Fruit fly (Drosophila melanogaster) whole organism, larva: ENCODE data around the gene CG1801.

Source experiments
- noc ChIP-seq: fragments of 200-800 bp; sonication (Bioruptor generic); optimal IDR thresholded peaks from 3 replicates; lab custom pipeline; 2019; ENCODE audit warnings: missing biosample characterization, mild to moderate bottlenecking, missing genetic modification characterization, moderate library complexity

The CG1801 gene

DNA sequence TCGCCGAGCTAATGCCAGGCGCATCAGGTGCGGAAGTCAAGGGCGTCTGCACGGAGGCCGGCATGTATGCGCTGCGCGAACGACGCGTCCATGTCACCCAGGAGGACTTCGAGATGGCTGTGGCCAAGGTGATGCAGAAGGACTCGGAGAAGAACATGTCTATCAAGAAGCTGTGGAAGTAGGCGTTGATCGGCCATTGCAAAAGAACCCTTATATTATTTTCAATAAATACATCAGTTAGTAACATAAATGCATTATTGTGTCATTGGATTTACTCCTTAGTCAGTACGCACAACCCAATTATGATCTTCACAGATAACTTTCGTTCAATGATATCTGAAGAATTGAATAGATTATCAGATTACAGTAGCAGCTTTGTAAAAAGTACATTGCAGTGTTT is at the start of gene CG1801:
TSS of gene CG1801 (minus strand) at position 101 of the 400 bp plus-strand sequence.
- no peak for TF ChIP-seq noc (tag; lab: Kevin White, UChicago)

DNA sequence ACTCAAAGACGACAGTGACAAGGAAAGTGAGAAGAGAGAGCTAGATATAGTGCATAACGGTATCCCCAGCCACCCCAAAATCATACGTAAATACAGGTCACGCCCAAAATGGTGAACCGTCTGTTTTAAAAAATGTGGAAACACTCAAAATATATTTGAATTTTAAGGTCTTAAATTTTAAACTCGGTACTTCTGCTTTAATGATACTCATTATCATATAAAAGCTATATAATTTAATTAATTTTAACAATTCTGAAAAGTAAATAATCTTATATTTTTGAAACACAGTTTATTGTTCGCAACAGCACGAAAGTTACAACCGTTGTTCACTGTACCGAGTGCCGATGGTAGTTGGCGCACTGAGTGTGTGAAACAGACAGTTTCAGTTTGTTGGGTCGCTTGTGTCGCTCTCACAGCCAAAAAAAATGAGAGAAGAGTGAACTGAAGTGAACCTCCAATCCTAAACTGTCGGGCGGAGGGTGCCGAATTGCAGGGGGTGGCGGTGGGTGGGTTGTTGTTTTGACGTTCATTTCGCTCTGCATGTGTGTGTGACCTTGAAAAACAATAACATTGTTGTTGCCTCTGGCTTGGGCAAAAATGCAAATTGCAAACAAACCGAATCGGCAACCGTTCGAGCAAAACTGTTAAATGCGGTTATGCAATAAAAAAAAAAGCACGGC is 49.1 kb upstream of the CG1801 start:
- peak; percentile 95 for TF ChIP-seq noc (tag; lab: Kevin White, UChicago)

DNA sequence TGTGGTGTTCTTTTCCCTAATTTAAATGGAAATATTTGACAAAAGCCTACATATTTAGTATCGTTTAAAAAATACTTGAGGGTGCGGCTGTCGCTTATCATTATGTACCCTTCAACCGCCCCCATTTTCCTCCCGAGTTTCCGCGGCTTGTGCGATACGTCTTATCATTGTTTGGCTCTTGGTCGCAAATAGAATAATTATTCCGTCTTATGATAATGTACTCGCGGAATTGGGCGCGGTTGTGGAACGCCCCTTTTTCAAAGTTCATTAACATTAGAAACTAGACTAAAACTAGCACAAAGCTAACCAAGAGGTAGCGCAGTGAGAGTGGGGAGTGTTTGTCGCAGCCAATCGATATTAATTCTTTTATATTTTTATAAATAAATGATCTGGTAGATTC is 48.1 kb upstream of the CG1801 start:
- no peak for TF ChIP-seq noc (tag; lab: Kevin White, UChicago)

DNA sequence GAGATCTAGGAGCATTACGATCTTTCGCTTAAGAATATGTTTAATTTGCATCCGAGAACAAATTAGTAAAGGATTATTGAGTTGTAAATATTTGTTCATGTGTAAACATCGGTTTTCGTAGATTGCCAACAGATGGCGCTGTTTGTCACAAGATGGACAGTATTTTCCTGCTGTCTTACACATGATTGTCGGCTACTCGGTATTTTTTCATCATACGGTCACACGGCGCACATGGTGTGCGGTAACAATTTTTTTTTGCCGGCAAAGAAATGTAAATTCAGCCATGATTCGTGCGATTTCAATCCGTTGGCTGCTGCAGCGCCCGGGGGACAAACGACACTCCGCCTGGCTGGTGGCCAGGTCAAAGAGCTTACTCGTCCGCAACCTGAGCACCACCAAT is 45.6 kb upstream of the CG1801 start, which contains the start of the genes bbx and waw:
TSS of gene bbx (plus strand) at position 151 of the 400 bp plus-strand sequence.
TSS of gene waw (plus strand) at position 151 of the 400 bp plus-strand sequence.
- no peak for TF ChIP-seq noc (tag; lab: Kevin White, UChicago)

DNA sequence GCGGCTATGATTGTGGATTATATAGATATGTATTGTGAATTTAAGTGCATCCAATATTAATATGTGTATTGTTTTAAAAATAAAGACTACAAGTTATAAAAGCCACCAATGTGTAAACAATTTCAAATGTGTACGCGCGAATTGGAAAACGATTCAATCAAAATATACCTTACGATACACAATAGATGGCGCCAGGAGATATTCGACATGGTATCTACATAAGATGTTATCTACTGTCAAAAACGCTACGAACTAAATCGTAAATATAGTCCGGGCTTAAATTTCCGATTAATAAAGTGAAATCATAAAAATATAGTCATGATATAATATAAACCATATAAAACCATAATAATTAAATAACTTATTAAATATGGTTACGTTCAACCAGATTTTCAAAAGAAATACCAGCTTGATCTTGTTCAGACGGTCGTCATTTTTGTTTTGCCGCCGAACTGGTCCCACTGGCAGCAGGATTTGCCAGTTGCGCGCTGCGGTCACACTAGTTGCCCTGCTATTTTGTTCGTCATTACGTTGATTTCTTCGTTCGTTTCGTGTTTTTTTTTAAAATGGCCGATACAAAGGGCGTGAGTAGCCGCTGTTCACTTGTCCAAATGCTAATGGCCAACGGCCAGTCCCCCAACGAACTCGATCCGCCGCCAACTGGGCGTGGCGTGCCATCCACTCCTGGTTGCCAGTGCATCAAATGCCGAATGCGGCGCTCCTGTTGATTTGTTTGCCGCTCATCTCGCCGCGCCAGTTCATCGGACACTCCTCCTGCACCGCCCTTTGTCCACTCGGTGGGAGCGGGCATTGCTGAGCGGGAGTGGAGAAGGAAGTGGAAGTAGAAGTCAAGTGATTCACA is 40.7 kb upstream of the CG1801 start, which contains the start of gene Septin1:
TSS of gene Septin1 (plus strand) at position 477 of the 862 bp plus-strand sequence.
- TF ChIP-seq noc (tag; lab: Kevin White, UChicago), result no peak

DNA sequence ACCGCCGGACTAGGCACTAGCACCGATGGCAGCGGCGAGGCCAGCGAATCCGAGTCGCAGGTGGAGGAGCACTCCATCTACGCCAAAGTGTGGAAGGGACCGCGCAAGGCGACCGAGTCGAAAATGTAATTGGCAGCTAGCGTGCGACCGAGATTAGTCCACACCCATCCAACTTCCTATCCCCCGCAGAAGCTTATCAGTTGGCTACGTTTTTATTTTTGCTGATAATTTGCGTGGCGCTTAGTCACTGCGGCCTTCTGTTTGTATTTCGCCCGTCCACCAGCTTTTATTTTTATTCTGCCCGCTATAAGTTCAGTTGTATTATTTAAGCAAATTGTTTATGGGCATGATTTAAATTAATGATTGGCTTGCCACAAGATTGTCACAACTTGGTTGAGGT is 36.2 kb upstream of the CG1801 start:
- peak; percentile 10 for TF ChIP-seq noc (tag; lab: Kevin White, UChicago)

DNA sequence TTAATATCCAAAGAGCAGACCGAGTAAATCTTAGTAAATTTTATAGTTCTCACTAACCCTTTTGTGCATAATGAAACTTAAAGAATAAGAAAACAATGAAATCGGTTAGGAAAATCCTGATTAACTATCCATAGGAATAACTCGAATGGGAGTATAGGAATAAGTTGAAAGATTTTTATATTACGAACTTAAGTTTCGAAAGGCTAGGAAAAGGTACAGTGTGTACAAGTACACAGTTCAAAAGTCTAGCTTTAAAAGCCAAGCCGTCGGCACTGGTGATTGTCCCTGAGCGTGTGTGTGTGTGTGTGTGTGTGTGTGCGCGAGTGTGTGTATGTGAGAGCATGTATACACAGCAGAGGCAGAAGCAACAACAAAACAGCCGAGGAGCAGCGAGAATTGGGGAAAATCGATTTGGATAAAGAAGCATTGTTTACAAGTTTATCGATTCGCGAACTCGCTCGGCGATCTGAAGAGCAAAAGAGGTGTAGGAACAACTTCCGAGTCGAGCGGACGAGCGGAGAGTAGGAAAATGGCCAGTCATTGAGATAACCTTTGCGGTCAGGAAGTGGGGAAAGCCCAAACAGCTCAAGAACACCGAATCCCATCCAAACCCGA is 34.0 kb upstream of the CG1801 start:
- no peak for TF ChIP-seq noc (tag; lab: Kevin White, UChicago)

DNA sequence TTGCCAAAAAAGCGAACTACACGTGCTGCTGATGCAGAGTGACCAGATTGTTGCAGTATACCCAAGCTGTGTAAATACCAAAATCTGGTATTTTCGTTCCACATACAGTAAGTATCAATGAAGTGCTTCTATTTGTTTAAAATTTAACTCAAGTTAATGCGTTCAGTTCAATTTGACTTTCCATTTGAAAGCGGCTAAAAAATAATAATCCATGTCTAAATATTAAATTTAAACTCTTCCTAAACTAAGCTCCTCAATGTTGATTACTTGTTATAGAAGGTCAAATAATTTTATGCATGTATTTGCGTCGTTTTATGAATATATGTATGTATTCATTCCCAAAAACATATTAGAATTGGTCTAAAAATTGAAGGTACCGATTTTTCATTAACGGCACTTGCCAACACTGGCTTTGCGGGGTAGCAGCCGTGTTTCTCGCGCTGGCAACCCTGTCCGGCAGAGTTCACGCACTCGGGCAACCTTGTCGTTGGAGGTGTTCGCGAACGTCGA is 32.5 kb upstream of the CG1801 start, which contains the start of the genes peng and sol:
TSS of gene peng (minus strand) at position 44 of the 510 bp plus-strand sequence.
TSS of gene sol (plus strand) at position 481 of the 510 bp plus-strand sequence.
- peak; percentile 67 for TF ChIP-seq noc (tag; lab: Kevin White, UChicago)

DNA sequence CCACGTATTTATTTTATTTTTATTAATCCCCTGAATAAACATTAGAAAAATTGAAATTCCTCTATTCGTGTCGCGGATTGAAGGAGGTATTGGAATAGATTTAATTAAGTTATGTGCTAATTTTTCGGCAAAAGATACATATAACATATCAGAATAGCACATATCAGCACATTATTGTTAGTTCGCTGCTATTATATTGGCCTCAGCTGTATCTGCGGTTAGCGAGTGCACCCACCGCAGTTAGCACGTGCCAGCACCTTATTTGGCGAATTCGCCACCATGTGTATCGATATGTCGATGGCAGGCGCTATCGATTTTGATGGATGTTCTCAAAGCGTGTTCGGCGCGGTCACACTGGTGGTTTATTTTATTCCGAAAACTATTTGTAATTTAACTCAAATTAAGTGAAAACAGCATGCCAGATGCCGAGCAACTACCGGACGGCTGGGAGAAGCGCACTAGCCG is 27.7 kb upstream of the CG1801 start, which contains the start of gene dod:
TSS of gene dod (plus strand) at position 323 of the 465 bp plus-strand sequence.
- TF ChIP-seq noc (tag; lab: Kevin White, UChicago), result peak; percentile 29

DNA sequence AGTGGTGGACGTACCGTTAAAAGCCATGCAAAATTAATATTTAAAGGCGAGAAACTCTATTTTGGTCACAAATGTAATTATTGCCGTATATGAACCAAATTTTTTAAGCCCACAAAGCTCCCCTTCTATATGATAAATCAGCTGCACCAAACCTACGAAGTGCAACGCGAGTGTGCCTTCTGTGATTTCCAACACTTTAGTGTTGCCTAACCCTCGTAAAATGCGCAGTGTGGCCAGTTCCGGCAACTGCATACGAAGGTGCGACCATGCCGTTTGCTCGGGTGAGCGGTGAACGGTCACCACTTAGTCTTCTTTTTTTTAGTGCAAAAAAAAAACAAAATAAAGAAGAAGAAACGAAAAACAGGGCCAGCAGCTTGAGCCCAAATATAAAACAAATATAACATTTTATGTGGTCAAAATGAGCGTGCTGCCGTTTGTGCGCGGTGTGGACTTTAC is 22.2 kb upstream of the CG1801 start, which contains the start of the genes tty and fliI:
TSS of gene tty (minus strand) at position 201 of the 456 bp plus-strand sequence.
TSS of gene fliI (plus strand) at position 266 of the 456 bp plus-strand sequence.
- TF ChIP-seq noc (tag; lab: Kevin White, UChicago), result peak; percentile 60

DNA sequence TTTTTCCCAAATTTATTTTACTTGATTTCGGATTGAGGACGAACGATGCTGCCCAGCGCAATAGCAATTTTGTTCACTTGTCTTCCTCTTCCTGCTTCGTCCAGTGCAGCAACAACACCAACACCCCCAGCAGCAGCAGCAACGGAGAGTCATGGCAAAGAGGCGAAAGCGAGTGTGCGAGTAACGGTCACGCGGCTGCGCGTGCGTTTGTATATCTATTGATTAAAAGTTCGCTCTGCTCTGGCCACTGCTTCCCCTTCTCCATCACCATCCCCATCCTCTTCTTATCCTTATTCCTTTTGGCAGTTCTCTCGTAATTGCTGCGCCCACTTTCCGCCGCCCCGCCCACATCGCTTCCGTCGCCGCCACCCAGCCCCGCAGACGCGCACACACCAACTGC is 20.8 kb upstream of the CG1801 start:
- TF ChIP-seq noc (tag; lab: Kevin White, UChicago), result no peak

DNA sequence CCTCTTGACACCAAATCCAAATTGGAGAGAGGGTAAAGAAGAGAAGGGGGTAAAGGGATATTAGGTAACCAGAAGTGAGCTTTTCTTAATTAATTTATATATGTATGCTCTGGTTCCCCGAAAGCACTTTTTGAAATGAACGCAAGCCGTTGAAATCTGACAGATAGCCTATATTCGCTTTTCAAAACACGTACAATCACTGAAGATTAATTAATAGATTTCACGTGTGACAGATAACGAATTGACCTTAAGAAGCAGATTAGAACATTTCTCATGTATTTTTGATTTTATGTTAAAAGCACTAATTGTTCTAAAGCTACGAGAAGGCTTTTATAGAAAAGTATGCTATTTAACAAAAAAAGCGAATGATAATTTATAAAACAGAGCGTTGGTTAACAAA is 19.7 kb upstream of the CG1801 start:
- peak; percentile 10 for TF ChIP-seq noc (tag; lab: Kevin White, UChicago)

DNA sequence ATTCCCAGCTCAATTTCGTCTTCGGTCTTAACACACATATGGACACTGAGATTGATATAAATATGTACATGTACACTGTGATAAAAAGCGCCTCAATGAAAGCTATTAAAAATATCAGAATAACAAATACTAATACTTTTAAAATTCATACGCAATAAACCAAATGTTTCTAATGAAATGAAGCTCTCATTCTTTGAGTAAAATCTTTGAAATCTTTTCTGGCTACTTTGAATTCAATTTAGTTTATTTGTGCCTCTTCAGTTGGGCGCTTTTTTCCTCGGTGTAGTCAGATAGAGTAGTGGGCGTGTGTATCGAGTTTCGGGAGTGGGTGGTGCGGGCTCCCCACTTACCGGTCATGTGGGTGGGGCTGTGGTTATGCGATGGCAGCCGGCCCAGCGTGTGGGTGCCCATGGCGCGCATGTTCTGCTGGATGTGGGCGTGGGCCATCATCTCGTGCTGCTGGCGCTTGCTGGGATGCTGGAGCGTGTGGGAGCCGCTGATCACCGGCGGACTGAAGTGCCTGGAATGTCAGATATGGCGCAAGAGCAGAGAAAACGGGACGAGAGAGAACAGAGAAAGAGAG is 17.3 kb upstream of the CG1801 start:
- no peak for TF ChIP-seq noc (tag; lab: Kevin White, UChicago)

DNA sequence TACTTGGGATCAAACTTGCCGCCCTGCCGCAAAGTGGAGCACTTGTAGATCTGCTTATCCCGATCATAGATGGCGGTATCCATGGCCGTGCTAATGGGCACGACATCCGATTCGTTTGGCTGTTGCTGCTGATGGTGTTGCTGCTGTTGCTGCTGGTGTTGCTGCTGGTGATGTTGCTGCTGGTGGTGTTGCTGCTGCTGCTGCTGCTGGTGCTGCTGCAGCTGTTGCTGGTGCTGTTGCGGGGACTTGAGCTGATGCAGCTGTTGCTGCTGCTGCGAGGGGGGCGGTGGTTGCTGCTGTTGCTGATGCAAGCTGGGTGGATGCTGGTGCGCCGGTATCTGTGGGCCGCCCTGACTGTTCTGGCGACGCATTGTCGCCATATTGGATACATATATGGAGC is 15.8 kb upstream of the CG1801 start:
- TF ChIP-seq noc (tag; lab: Kevin White, UChicago), result no peak
